Fruit fly (Drosophila melanogaster) whole organism, embryonic: ENCODE data around the gene cpb.
A peak's percentile ranks its signal among the peaks of the same experiment; 100 is the strongest.

Experiments used
- Abd-B ChIP-seq: fragments of 200-800 bp; sonication (Bioruptor generic); optimal IDR thresholded peaks from 2 replicates; lab custom pipeline; 2018; ENCODE audit warnings: missing biosample characterization, mild to moderate bottlenecking, missing genetic modification characterization, moderate library complexity
- Bteb2 ChIP-seq: fragments of 200-800 bp; sonication (Bioruptor generic); optimal IDR thresholded peaks from 2 replicates; lab custom pipeline; 2016; ENCODE audit warnings: missing biosample characterization, missing genetic modification characterization
- CG1024 ChIP-seq: fragments of 200-800 bp; sonication (Bioruptor generic); IDR thresholded peaks from 2 replicates; pipeline ENCODE4 v1.3.6; 2022; ENCODE audit warnings: missing biosample characterization, missing genetic modification characterization
- CG10431 ChIP-seq: fragments of 200-800 bp; sonication (Bioruptor generic); optimal IDR thresholded peaks from 3 replicates; lab custom pipeline; 2018; ENCODE audit warnings: missing biosample characterization, mild to moderate bottlenecking, missing genetic modification characterization
- CG10959 ChIP-seq: fragments of 200-800 bp; sonication (Bioruptor generic); IDR thresholded peaks from 2 replicates; pipeline ENCODE4 v1.3.6; 2022; ENCODE audit warnings: missing biosample characterization, missing genetic modification characterization
- CG11504 ChIP-seq: fragments of 200-800 bp; sonication (Bioruptor generic); optimal IDR thresholded peaks from 3 replicates; lab custom pipeline; 2019; ENCODE audit warnings: missing biosample characterization, mild to moderate bottlenecking, missing genetic modification characterization, moderate library complexity
- CG13123 ChIP-seq: fragments of 200-800 bp; sonication (Bioruptor generic); optimal IDR thresholded peaks from 2 replicates; lab custom pipeline; 2016; ENCODE audit warnings: missing biosample characterization, missing genetic modification characterization
- CG14710 ChIP-seq: fragments of 200-800 bp; sonication (Bioruptor generic); optimal IDR thresholded peaks from 3 replicates; lab custom pipeline; 2019; ENCODE audit warnings: missing biosample characterization, mild to moderate bottlenecking, missing genetic modification characterization, moderate library complexity
- CG16779 ChIP-seq: fragments of 200-800 bp; sonication (Bioruptor generic); IDR thresholded peaks from 2 replicates; pipeline ENCODE4 v1.3.6; 2022; ENCODE audit warnings: missing biosample characterization, missing genetic modification characterization
- CG17186 ChIP-seq: fragments of 200-800 bp; sonication (Bioruptor generic); optimal IDR thresholded peaks from 3 replicates; lab custom pipeline; 2017; ENCODE audit warnings: missing biosample characterization, missing genetic modification reagents, missing genetic modification characterization
- CG17359 ChIP-seq: fragments of 200-800 bp; sonication (Bioruptor generic); optimal IDR thresholded peaks from 3 replicates; lab custom pipeline; 2018; ENCODE audit warnings: missing biosample characterization, mild to moderate bottlenecking, missing genetic modification characterization, moderate library complexity
- CG1792 ChIP-seq: fragments of 200-800 bp; sonication (Bioruptor generic); optimal IDR thresholded peaks from 2 replicates; lab custom pipeline; 2016; ENCODE audit warnings: missing biosample characterization, missing genetic modification characterization
- CG31224 ChIP-seq: fragments of 200-800 bp; sonication (Bioruptor generic); IDR thresholded peaks from 2 replicates; pipeline ENCODE4 v1.3.6; 2022; ENCODE audit warnings: missing biosample characterization, missing genetic modification characterization
- CG32532 ChIP-seq: fragments of 200-800 bp; sonication (Bioruptor generic); IDR thresholded peaks from 2 replicates; pipeline ENCODE4 v1.3.6; 2022; ENCODE audit warnings: missing biosample characterization, missing genetic modification characterization
- CG3407 ChIP-seq: fragments of 200-800 bp; sonication (Bioruptor generic); optimal IDR thresholded peaks from 2 replicates; lab custom pipeline; 2018; ENCODE audit warnings: missing biosample characterization, mild to moderate bottlenecking, missing genetic modification characterization
- CG4328 ChIP-seq: fragments of 200-800 bp; sonication (Bioruptor generic); optimal IDR thresholded peaks from 3 replicates; lab custom pipeline; 2017; ENCODE audit warnings: missing biosample characterization, missing genetic modification reagents, missing genetic modification characterization
- CG4617 ChIP-seq: fragments of 200-800 bp; sonication (Bioruptor generic); optimal IDR thresholded peaks from 3 replicates; lab custom pipeline; 2016; ENCODE audit warnings: missing biosample characterization, missing genetic modification characterization, borderline replicate concordance
- CG7556 ChIP-seq: fragments of 200-800 bp; sonication (Bioruptor generic); optimal IDR thresholded peaks from 2 replicates; lab custom pipeline; 2017; ENCODE audit warnings: missing biosample characterization, mild to moderate bottlenecking, missing genetic modification characterization
- CG8478 ChIP-seq: fragments of >200 bp; optimal IDR thresholded peaks from 2 replicates; lab custom pipeline; 2018
- CG9609 ChIP-seq: fragments of 200-800 bp; sonication (Bioruptor generic); optimal IDR thresholded peaks from 3 replicates; lab custom pipeline; 2016; ENCODE audit warnings: missing biosample characterization, missing genetic modification characterization
- CHES-1-like ChIP-seq: fragments of 200-800 bp; sonication (Bioruptor generic); optimal IDR thresholded peaks from 2 replicates; lab custom pipeline; 2016; ENCODE audit warnings: missing biosample characterization, missing genetic modification characterization
- Dip3 ChIP-seq: fragments of 200-800 bp; sonication (Bioruptor generic); optimal IDR thresholded peaks from 3 replicates; lab custom pipeline; 2016; ENCODE audit warnings: missing biosample characterization, missing genetic modification characterization
- GATAe ChIP-seq: fragments of 200-800 bp; sonication (Bioruptor generic); conservative IDR thresholded peaks from 2 replicates; pipeline ENCODE4 v1.3.6; 2022; ENCODE audit warnings: missing biosample characterization, missing genetic modification characterization
- HLH54F ChIP-seq: fragments of 200-800 bp; sonication (Bioruptor generic); optimal IDR thresholded peaks from 3 replicates; lab custom pipeline; 2016; ENCODE audit warnings: missing biosample characterization, missing genetic modification characterization
- HmgD ChIP-seq: fragments of 200-800 bp; sonication (Bioruptor generic); optimal IDR thresholded peaks from 3 replicates; lab custom pipeline; 2016; ENCODE audit warnings: missing biosample characterization, missing genetic modification characterization
- Kr ChIP-seq: fragments of 200-800 bp; sonication (Bioruptor generic); optimal IDR thresholded peaks from 2 replicates; lab custom pipeline; 2017; ENCODE audit warnings: missing biosample characterization, mild to moderate bottlenecking, missing genetic modification characterization
- Lhr ChIP-seq: fragments of 200-800 bp; sonication (Bioruptor generic); optimal IDR thresholded peaks from 3 replicates; lab custom pipeline; 2017; ENCODE audit warnings: mild to moderate bottlenecking, missing biosample characterization, missing genetic modification reagents, missing genetic modification characterization
- Nf-YA ChIP-seq: fragments of 200-800 bp; sonication (Bioruptor generic); IDR thresholded peaks from 2 replicates; pipeline ENCODE4 v1.3.6; 2022; ENCODE audit warnings: missing biosample characterization, missing genetic modification characterization
- Six4 ChIP-seq: fragments of 200-800 bp; sonication (Bioruptor generic); optimal IDR thresholded peaks from 2 replicates; lab custom pipeline; 2016; ENCODE audit warnings: missing biosample characterization, missing genetic modification characterization
- Trl ChIP-seq, 3 experiments: fragments of >200 bp in 2 of 3; fragments of 200-800 bp in 1 of 3; sonication (Bioruptor generic) in 1 of 3; optimal IDR thresholded peaks; 2 replicates in 1 of 3; 3 replicates in 2 of 3; lab custom pipeline; 2016 to 2017; ENCODE audit warnings: missing biosample characterization in 1 of 3, missing genetic modification characterization in 1 of 3
- YL-1 ChIP-seq: fragments of 200-800 bp; sonication (Bioruptor generic); optimal IDR thresholded peaks from 3 replicates; lab custom pipeline; 2017; ENCODE audit warnings: missing biosample characterization, mild to moderate bottlenecking, missing genetic modification characterization
- amos ChIP-seq: fragments of 200-800 bp; sonication (Bioruptor generic); IDR thresholded peaks from 2 replicates; pipeline ENCODE4 v1.3.6; 2022; ENCODE audit warnings: missing biosample characterization, missing genetic modification characterization; ENCODE audit not compliant: partially characterized antibody
- cad ChIP-seq: fragments of >200 bp; optimal IDR thresholded peaks from 2 replicates; lab custom pipeline; 2017; ENCODE audit warnings: missing biosample characterization, missing genetic modification characterization
- cato ChIP-seq: fragments of 200-800 bp; sonication (Bioruptor generic); optimal IDR thresholded peaks from 2 replicates; lab custom pipeline; 2016; ENCODE audit warnings: missing biosample characterization, missing genetic modification characterization, borderline replicate concordance
- chinmo ChIP-seq: fragments of 200-800 bp; sonication (Bioruptor generic); IDR thresholded peaks from 4 replicates; pipeline ENCODE4 v1.3.6; 2022; ENCODE audit warnings: missing biosample characterization, missing genetic modification characterization; ENCODE audit not compliant: partially characterized antibody
- emc ChIP-seq: fragments of 200-800 bp; sonication (Bioruptor generic); optimal IDR thresholded peaks from 2 replicates; lab custom pipeline; 2016; ENCODE audit warnings: missing biosample characterization, missing genetic modification characterization
- esg ChIP-seq: fragments of 200-800 bp; sonication (Bioruptor generic); conservative IDR thresholded peaks from 2 replicates; pipeline ENCODE4 v1.3.6; 2022; ENCODE audit warnings: missing biosample characterization, missing genetic modification characterization
- fu2 ChIP-seq: fragments of 200-800 bp; sonication (Bioruptor generic); optimal IDR thresholded peaks from 2 replicates; lab custom pipeline; 2016; ENCODE audit warnings: missing biosample characterization, missing genetic modification characterization
- gem ChIP-seq: fragments of 200-800 bp; sonication (Bioruptor generic); optimal IDR thresholded peaks from 2 replicates; lab custom pipeline; 2019; ENCODE audit warnings: missing biosample characterization, mild to moderate bottlenecking, missing genetic modification characterization, moderate library complexity
- jing ChIP-seq: fragments of 200-800 bp; sonication (Bioruptor generic); optimal IDR thresholded peaks from 2 replicates; lab custom pipeline; 2018; ENCODE audit warnings: missing biosample characterization, mild to moderate bottlenecking, missing genetic modification characterization
- jumu ChIP-seq: fragments of 200-800 bp; sonication (Bioruptor generic); optimal IDR thresholded peaks from 3 replicates; lab custom pipeline; 2016; ENCODE audit warnings: missing biosample characterization, missing genetic modification characterization
- otp ChIP-seq: fragments of 200-800 bp; sonication (Bioruptor generic); IDR thresholded peaks from 3 replicates; pipeline ENCODE4, ENCODE4 v1.3.6; 2022; ENCODE audit warnings: missing biosample characterization, missing genetic modification characterization
- prd ChIP-seq, 3 experiments: fragments of >200 bp in 2 of 3; fragments of 200-800 bp in 1 of 3; sonication (Bioruptor generic) in 1 of 3; optimal IDR thresholded peaks in 2 of 3; IDR thresholded peaks in 1 of 3; 2 replicates in 2 of 3; 3 replicates in 1 of 3; pipeline versions ENCODE4 v1.3.6 to Lab custom; 2017 to 2022; ENCODE audit warnings: missing biosample characterization in 1 of 3, missing genetic modification characterization in 1 of 3
- ranshi ChIP-seq: fragments of 200-800 bp; sonication (Bioruptor generic); IDR thresholded peaks from 2 replicates; pipeline ENCODE4 v1.3.6; 2022; ENCODE audit warnings: missing biosample characterization, missing genetic modification characterization
- rib ChIP-seq: fragments of 200-800 bp; sonication (Bioruptor generic); IDR thresholded peaks from 2 replicates; pipeline ENCODE4 v1.3.6; 2022; ENCODE audit warnings: missing biosample characterization, missing genetic modification characterization
- row ChIP-seq: fragments of 200-800 bp; sonication (Bioruptor generic); IDR thresholded peaks from 3 replicates; pipeline ENCODE4 v1.3.6; 2022; ENCODE audit warnings: missing biosample characterization, missing genetic modification characterization
- sima ChIP-seq: fragments of 200-800 bp; sonication (Bioruptor generic); optimal IDR thresholded peaks from 2 replicates; lab custom pipeline; 2016; ENCODE audit warnings: missing biosample characterization, missing genetic modification characterization
- sug ChIP-seq: fragments of 200-800 bp; optimal IDR thresholded peaks from 2 replicates; lab custom pipeline; 2019; ENCODE audit warnings: missing biosample characterization, mild to moderate bottlenecking, missing genetic modification characterization, moderate library complexity
- tio ChIP-seq: fragments of 200-800 bp; sonication (Bioruptor generic); optimal IDR thresholded peaks from 2 replicates; lab custom pipeline; 2017; ENCODE audit warnings: missing biosample characterization, missing genetic modification characterization, inconsistent platforms
- unc-4 ChIP-seq: fragments of 200-800 bp; sonication (Bioruptor generic); IDR thresholded peaks from 2 replicates; pipeline ENCODE4 v1.3.6; 2022; ENCODE audit warnings: missing biosample characterization, missing genetic modification characterization; ENCODE audit not compliant: partially characterized antibody
- wor ChIP-seq: fragments of 200-800 bp; sonication (Bioruptor generic); IDR thresholded peaks from 2 replicates; pipeline ENCODE4 v1.3.6; 2022; ENCODE audit warnings: missing biosample characterization, missing genetic modification characterization

cpb gene

dm6 chr2L:1710224-1710623, 5.5 kb downstream of the cpb start, which contains the start of the genes CG17660 and mRpL48 (continued):
- TF ChIP-seq esg (GFP tag; lab: Robert Waterston, UW): no peak
- TF ChIP-seq rib (GFP tag; lab: Robert Waterston, UW): no peak
- no peak for TF ChIP-seq CG10431 (GFP tag; lab: Kevin White, UChicago)
- TF ChIP-seq ranshi: no peak
- no peak for TF ChIP-seq HmgD (GFP tag; lab: Kevin White, UChicago)
- TF ChIP-seq Bteb2 (GFP tag; lab: Kevin White, UChicago): no peak
- TF ChIP-seq YL-1: peak; percentile 94
- no peak for TF ChIP-seq CG11504 (tag; lab: Kevin White, UChicago)
- no peak for TF ChIP-seq CG8478 (lab: Kevin White, UChicago)
- no peak for TF ChIP-seq CG10959 (GFP tag; lab: Robert Waterston, UW)
- no peak for TF ChIP-seq cad (GFP tag; lab: Kevin White, UChicago)
- TF ChIP-seq GATAe (GFP tag; lab: Robert Waterston, UW): no peak
- TF ChIP-seq wor (GFP tag; lab: Robert Waterston, UW): no peak
- no peak for TF ChIP-seq jumu (GFP tag; lab: Kevin White, UChicago)
- TF ChIP-seq CG3407 (GFP tag; lab: Kevin White, UChicago): no peak
- no peak for TF ChIP-seq Kr (GFP tag; lab: Kevin White, UChicago)
- no peak for TF ChIP-seq CG13123 (GFP tag; lab: Kevin White, UChicago)
- no peak for TF ChIP-seq CG32532
- TF ChIP-seq unc-4: peak; percentile 66
- TF ChIP-seq Lhr: peak; percentile 22
- TF ChIP-seq CG31224 (GFP tag; lab: Robert Waterston, UW): no peak
- no peak for TF ChIP-seq jing (GFP tag; lab: Kevin White, UChicago)
- TF ChIP-seq row (GFP tag; lab: Robert Waterston, UW): peak; percentile 39; the same call in 2 of the 3 replicates
- no peak for TF ChIP-seq HLH54F (GFP tag; lab: Kevin White, UChicago)
- TF ChIP-seq otp: no peak
- TF ChIP-seq sima (GFP tag; lab: Kevin White, UChicago): no peak
- no peak for TF ChIP-seq Abd-B (GFP tag; lab: Kevin White, UChicago)
- TF ChIP-seq emc (GFP tag; lab: Kevin White, UChicago): no peak
- peak; percentile 89 for TF ChIP-seq CG4617 (GFP tag; lab: Kevin White, UChicago)
- TF ChIP-seq Nf-YA: no peak
- TF ChIP-seq gem (tag; lab: Kevin White, UChicago): no peak
- TF ChIP-seq fu2 (GFP tag; lab: Kevin White, UChicago): no peak
- TF ChIP-seq CG17186 (GFP tag; lab: Kevin White, UChicago): peak; percentile 74
- TF ChIP-seq CG16779 (GFP tag; lab: Robert Waterston, UW): no peak
- no peak for TF ChIP-seq cato (GFP tag; lab: Kevin White, UChicago)
- TF ChIP-seq chinmo (GFP tag; lab: Robert Waterston, UW): peak; percentile 96
- no peak for TF ChIP-seq CG9609 (GFP tag; lab: Kevin White, UChicago)
- TF ChIP-seq Trl (optimal IDR thresholded peaks at IDR 0.05; lab: Kevin White, UChicago): no peak
- peak; percentile 25 for TF ChIP-seq Trl (GFP tag; optimal IDR thresholded peaks at IDR 0.05; lab: Kevin White, UChicago)
- TF ChIP-seq tio (GFP tag; lab: Kevin White, UChicago): no peak
- TF ChIP-seq CG14710 (tag; lab: Kevin White, UChicago): peak; percentile 65
- no peak for TF ChIP-seq CG4328 (GFP tag; lab: Kevin White, UChicago)
- TF ChIP-seq sug (tag; lab: Kevin White, UChicago): peak; percentile 48
- TF ChIP-seq CG1792 (GFP tag; lab: Kevin White, UChicago): no peak
- TF ChIP-seq amos (GFP tag; lab: Robert Waterston, UW): peak; percentile 76; the same call in 1 of the 2 replicates
- no peak for TF ChIP-seq prd (optimal IDR thresholded peaks at IDR 0.05; lab: Kevin White, UChicago)
- TF ChIP-seq prd (GFP tag; IDR thresholded peaks at IDR 0.05; lab: Robert Waterston, UW): no peak
- TF ChIP-seq Six4 (GFP tag; lab: Kevin White, UChicago): no peak
- TF ChIP-seq CG17359: no peak
- TF ChIP-seq CHES-1-like (GFP tag; lab: Kevin White, UChicago): peak; percentile 64
- TF ChIP-seq Dip3 (GFP tag; lab: Kevin White, UChicago): peak; percentile 15
- no peak for TF ChIP-seq CG1024
- TF ChIP-seq CG7556 (GFP tag; lab: Kevin White, UChicago): no peak
